Fruit fly (Drosophila melanogaster) whole organism, embryonic: ENCODE measurements around the gene CG6048.

ENCODE experiments used
- B-H1 ChIP-seq: fragments of 200-800 bp; sonication (Bioruptor generic); IDR thresholded peaks from 3 replicates; pipeline ENCODE4 v1.3.6; 2022; ENCODE audit warnings: missing biosample characterization, missing genetic modification characterization
- C15 ChIP-seq: fragments of 200-800 bp; sonication (Bioruptor generic); IDR thresholded peaks from 3 replicates; pipeline ENCODE4 v1.3.6; 2022; ENCODE audit warnings: missing biosample characterization, missing genetic modification characterization
- CG10209 ChIP-seq: fragments of 200-800 bp; sonication (Bioruptor generic); optimal IDR thresholded peaks from 3 replicates; lab custom pipeline; 2017; ENCODE audit warnings: missing biosample characterization, mild to moderate bottlenecking, missing genetic modification characterization, missing genetic modification reagents
- CG1024 ChIP-seq: fragments of 200-800 bp; sonication (Bioruptor generic); IDR thresholded peaks from 2 replicates; pipeline ENCODE4 v1.3.6; 2022; ENCODE audit warnings: missing biosample characterization, missing genetic modification characterization
- CG10543 ChIP-seq: fragments of 200-800 bp; sonication (Bioruptor generic); optimal IDR thresholded peaks from 3 replicates; lab custom pipeline; 2017; ENCODE audit warnings: missing biosample characterization, mild to moderate bottlenecking, missing genetic modification characterization, moderate library complexity
- CG12236 ChIP-seq: fragments of 200-800 bp; sonication (Bioruptor generic); optimal IDR thresholded peaks from 2 replicates; lab custom pipeline; 2016; ENCODE audit warnings: missing biosample characterization, missing genetic modification characterization
- CG13424 ChIP-seq: fragments of 200-800 bp; sonication (Bioruptor generic); optimal IDR thresholded peaks from 2 replicates; lab custom pipeline; 2019; ENCODE audit warnings: missing biosample characterization, mild to moderate bottlenecking, missing genetic modification characterization, moderate library complexity
- CG14441 ChIP-seq: fragments of 200-800 bp; sonication (Bioruptor generic); IDR thresholded peaks from 2 replicates; pipeline ENCODE4 v1.3.6; 2022; ENCODE audit warnings: missing biosample characterization, missing genetic modification characterization
- CG14710 ChIP-seq: fragments of 200-800 bp; sonication (Bioruptor generic); optimal IDR thresholded peaks from 3 replicates; lab custom pipeline; 2019; ENCODE audit warnings: missing biosample characterization, mild to moderate bottlenecking, missing genetic modification characterization, moderate library complexity
- CG16813 ChIP-seq: fragments of 200-800 bp; sonication (Bioruptor generic); IDR thresholded peaks from 3 replicates; pipeline ENCODE4 v1.3.6; 2022; ENCODE audit warnings: missing biosample characterization, missing genetic modification characterization; ENCODE audit not compliant: partially characterized antibody
- CG16815 ChIP-seq: fragments of 200-800 bp; sonication (Bioruptor generic); optimal IDR thresholded peaks from 3 replicates; lab custom pipeline; 2017; ENCODE audit warnings: missing biosample characterization, mild to moderate bottlenecking, missing genetic modification characterization
- CG17186 ChIP-seq: fragments of 200-800 bp; sonication (Bioruptor generic); optimal IDR thresholded peaks from 3 replicates; lab custom pipeline; 2017; ENCODE audit warnings: missing biosample characterization, missing genetic modification reagents, missing genetic modification characterization
- CG17385 ChIP-seq: fragments of 200-800 bp; sonication (Bioruptor generic); optimal IDR thresholded peaks from 3 replicates; lab custom pipeline; 2018; ENCODE audit warnings: missing biosample characterization, mild to moderate bottlenecking, missing genetic modification characterization
- CG1792 ChIP-seq: fragments of 200-800 bp; sonication (Bioruptor generic); optimal IDR thresholded peaks from 2 replicates; lab custom pipeline; 2016; ENCODE audit warnings: missing biosample characterization, missing genetic modification characterization
- CG31365 ChIP-seq: fragments of 200-800 bp; sonication (Bioruptor generic); optimal IDR thresholded peaks from 2 replicates; lab custom pipeline; 2018; ENCODE audit warnings: missing biosample characterization, mild to moderate bottlenecking, missing genetic modification characterization
- CG31441 ChIP-seq: fragments of 200-800 bp; sonication (Bioruptor generic); IDR thresholded peaks from 2 replicates; pipeline ENCODE4 v1.3.6; 2022; ENCODE audit warnings: missing biosample characterization, missing genetic modification characterization
- CG32767 ChIP-seq: fragments of 200-800 bp; sonication (Bioruptor generic); IDR thresholded peaks from 2 replicates; pipeline ENCODE4 v1.3.6; 2022; ENCODE audit warnings: missing biosample characterization, missing genetic modification characterization
- CG34422 ChIP-seq: fragments of 200-800 bp; sonication (Bioruptor generic); IDR thresholded peaks from 3 replicates; pipeline ENCODE4 v1.3.6; 2022; ENCODE audit warnings: missing biosample characterization, missing genetic modification characterization
- CG3847 ChIP-seq: fragments of 200-800 bp; sonication (Bioruptor generic); IDR thresholded peaks from 2 replicates; pipeline ENCODE4 v1.3.6; 2022; ENCODE audit warnings: missing biosample characterization, missing genetic modification characterization
- CG4820 ChIP-seq: fragments of 200-800 bp; sonication (Bioruptor generic); optimal IDR thresholded peaks from 3 replicates; lab custom pipeline; 2016; ENCODE audit warnings: missing biosample characterization, missing genetic modification characterization
- CrebB ChIP-seq: fragments of 200-800 bp; sonication (Bioruptor generic); optimal IDR thresholded peaks from 3 replicates; lab custom pipeline; 2018; ENCODE audit warnings: missing biosample characterization, mild to moderate bottlenecking, missing genetic modification characterization
- Dbx ChIP-seq: fragments of 200-800 bp; sonication (Bioruptor generic); IDR thresholded peaks from 3 replicates; pipeline ENCODE4 v1.3.6; 2022; ENCODE audit warnings: missing biosample characterization, missing genetic modification characterization
- Dfd ChIP-seq, 2 experiments: fragments of >200 bp; optimal IDR thresholded peaks; 2 replicates each; lab custom pipeline; 2017; ENCODE audit warnings: missing biosample characterization in 2 of 2, missing genetic modification characterization in 2 of 2
- E2f1 ChIP-seq: fragments of 200-800 bp; sonication (Bioruptor generic); IDR thresholded peaks from 2 replicates; pipeline ENCODE4 v1.3.6; 2022; ENCODE audit warnings: missing biosample characterization, missing genetic modification characterization
- Ets65A ChIP-seq: fragments of 200-800 bp; sonication (Bioruptor generic); peaks from one replicate; lab custom pipeline; 2016; ENCODE audit warnings: missing biosample characterization, missing genetic modification characterization
- MBD-R2 ChIP-seq: fragments of 200-800 bp; sonication (Bioruptor generic); IDR thresholded peaks from 2 replicates; pipeline ENCODE4 v1.3.6; 2022; ENCODE audit warnings: missing biosample characterization, missing genetic modification characterization
- Max ChIP-seq: fragments of 200-800 bp; sonication (Bioruptor generic); optimal IDR thresholded peaks from 2 replicates; lab custom pipeline; 2016; ENCODE audit warnings: missing biosample characterization, mild to moderate bottlenecking, missing genetic modification characterization
- Nf-YB ChIP-seq: fragments of 200-800 bp; sonication (Bioruptor generic); optimal IDR thresholded peaks from 3 replicates; lab custom pipeline; 2019; ENCODE audit warnings: missing biosample characterization, mild to moderate bottlenecking, missing genetic modification characterization, moderate library complexity
- Nf-YC ChIP-seq: fragments of 200-800 bp; optimal IDR thresholded peaks from 3 replicates; lab custom pipeline; 2019; ENCODE audit warnings: missing biosample characterization, mild to moderate bottlenecking, missing genetic modification characterization, moderate library complexity
- PHDP ChIP-seq: fragments of 200-800 bp; sonication (Bioruptor generic); optimal IDR thresholded peaks from 3 replicates; lab custom pipeline; 2018; ENCODE audit warnings: missing biosample characterization, mild to moderate bottlenecking, missing genetic modification characterization, moderate library complexity
- Sry-δ ChIP-seq: fragments of 200-800 bp; sonication (Bioruptor generic); optimal IDR thresholded peaks from 2 replicates; lab custom pipeline; 2016; ENCODE audit warnings: missing biosample characterization, missing genetic modification characterization
- Trl ChIP-seq, 3 experiments: fragments of >200 bp in 2 of 3; fragments of 200-800 bp in 1 of 3; sonication (Bioruptor generic) in 1 of 3; optimal IDR thresholded peaks; 2 replicates in 1 of 3; 3 replicates in 2 of 3; lab custom pipeline; 2016 to 2017; ENCODE audit warnings: missing biosample characterization in 1 of 3, missing genetic modification characterization in 1 of 3
- bab2 ChIP-seq: fragments of 200-800 bp; sonication (Bioruptor generic); optimal IDR thresholded peaks from 2 replicates; lab custom pipeline; 2016; ENCODE audit warnings: missing biosample characterization, missing genetic modification characterization
- dmrt11E ChIP-seq: fragments of 200-800 bp; sonication (Bioruptor generic); optimal IDR thresholded peaks from 3 replicates; lab custom pipeline; 2018; ENCODE audit warnings: missing biosample characterization, mild to moderate bottlenecking, missing genetic modification characterization, moderate library complexity
- dmrt99B ChIP-seq: fragments of 200-800 bp; sonication (Bioruptor generic); optimal IDR thresholded peaks from 2 replicates; lab custom pipeline; 2018; ENCODE audit warnings: missing biosample characterization, mild to moderate bottlenecking, missing genetic modification characterization, moderate library complexity
- ems ChIP-seq: fragments of 200-800 bp; sonication (Bioruptor generic); optimal IDR thresholded peaks from 3 replicates; lab custom pipeline; 2016; ENCODE audit warnings: missing biosample characterization, missing genetic modification characterization
- gcm ChIP-seq: fragments of 200-800 bp; sonication (Bioruptor generic); optimal IDR thresholded peaks from 2 replicates; lab custom pipeline; 2019; ENCODE audit warnings: missing biosample characterization, mild to moderate bottlenecking, missing genetic modification characterization, moderate library complexity
- hbn ChIP-seq: fragments of 200-800 bp; sonication (Bioruptor generic); IDR thresholded peaks from 2 replicates; pipeline ENCODE4 v1.3.6; 2022; ENCODE audit warnings: missing biosample characterization, missing genetic modification characterization; ENCODE audit not compliant: partially characterized antibody
- ind ChIP-seq: fragments of 200-800 bp; sonication (Bioruptor generic); optimal IDR thresholded peaks from 3 replicates; lab custom pipeline; 2016; ENCODE audit warnings: missing biosample characterization, missing genetic modification characterization
- kah ChIP-seq: fragments of 200-800 bp; sonication (Bioruptor generic); optimal IDR thresholded peaks from 2 replicates; lab custom pipeline; 2018; ENCODE audit warnings: missing biosample characterization, mild to moderate bottlenecking, missing genetic modification characterization
- ken ChIP-seq: fragments of 200-800 bp; sonication (Bioruptor generic); IDR thresholded peaks from 3 replicates; pipeline ENCODE4 v1.3.6; 2022; ENCODE audit warnings: missing biosample characterization, missing genetic modification characterization
- kni ChIP-seq: fragments of 200-800 bp; sonication (Bioruptor generic); optimal IDR thresholded peaks from 3 replicates; lab custom pipeline; 2017; ENCODE audit warnings: mild to moderate bottlenecking, missing biosample characterization, missing genetic modification reagents, missing genetic modification characterization
- lilli ChIP-seq: fragments of 200-800 bp; sonication (Bioruptor generic); optimal IDR thresholded peaks from 3 replicates; lab custom pipeline; 2016; ENCODE audit warnings: missing biosample characterization, missing genetic modification characterization
- maf-S ChIP-seq: fragments of 200-800 bp; sonication (Bioruptor generic); optimal IDR thresholded peaks from 2 replicates; lab custom pipeline; 2016; ENCODE audit warnings: missing biosample characterization, missing genetic modification characterization
- nmo ChIP-seq: fragments of 200-800 bp; sonication (Bioruptor generic); optimal IDR thresholded peaks from 2 replicates; lab custom pipeline; 2018; ENCODE audit warnings: missing biosample characterization, mild to moderate bottlenecking, missing genetic modification characterization, moderate library complexity
- phol ChIP-seq: fragments of 200-800 bp; sonication (Bioruptor generic); optimal IDR thresholded peaks from 3 replicates; lab custom pipeline; 2018; ENCODE audit warnings: missing biosample characterization, mild to moderate bottlenecking, missing genetic modification characterization, moderate library complexity
- pzg ChIP-seq: fragments of 200-800 bp; sonication (Bioruptor generic); optimal IDR thresholded peaks from 3 replicates; lab custom pipeline; 2018; ENCODE audit warnings: missing biosample characterization, mild to moderate bottlenecking, missing genetic modification characterization, moderate library complexity
- sc ChIP-seq, 3 experiments: fragments of >200 bp in 2 of 3; fragments of 200-800 bp in 1 of 3; sonication (Bioruptor generic) in 1 of 3; optimal IDR thresholded peaks; 2 replicates in 2 of 3; 3 replicates in 1 of 3; lab custom pipeline; 2017; ENCODE audit warnings: mild to moderate bottlenecking in 1 of 3, missing biosample characterization in 1 of 3, missing genetic modification characterization in 1 of 3, missing genetic modification reagents in 1 of 3
- sens ChIP-seq: fragments of 200-800 bp; sonication (Bioruptor generic); peaks from one replicate; lab custom pipeline; 2016; ENCODE audit warnings: missing biosample characterization, missing genetic modification characterization

Gene CG6048

dm6 chrX:5907916-5908315 is 44.4 kb upstream of the CG6048 start, which contains the start of gene CG12236 (continued):
- no peak for TF ChIP-seq PHDP (tag; lab: Kevin White, UChicago)
- TF ChIP-seq CG32767 (GFP tag; lab: Robert Waterston, UW): 0 out of 2 replicates have a peak, but pooled peaks have one; percentile 21
- TF ChIP-seq CG14710: peak; percentile 73
- TF ChIP-seq CG1024 (GFP tag; lab: Robert Waterston, UW): 0 out of 2 replicates have a peak, but pooled peaks have one; percentile 37
- TF ChIP-seq CG16813 (GFP tag; lab: Robert Waterston, UW): 0 out of 3 replicates have a peak, but pooled peaks have one; percentile 21
- TF ChIP-seq CrebB (tag; lab: Kevin White, UChicago): peak; percentile 62
- peak; percentile 47 for TF ChIP-seq CG14441 (GFP tag; lab: Robert Waterston, UW)
- TF ChIP-seq Ets65A (GFP tag; lab: Kevin White, UChicago): peak; percentile 95
- TF ChIP-seq CG4820: no peak
- TF ChIP-seq CG17186 (GFP tag; lab: Kevin White, UChicago): peak; percentile 85
- TF ChIP-seq Nf-YB (GFP tag; lab: Kevin White, UChicago): peak; percentile 23
- no peak for TF ChIP-seq ems (GFP tag; lab: Kevin White, UChicago)
- no peak for TF ChIP-seq gcm (GFP tag; lab: Kevin White, UChicago)
- peak; percentile 29 for TF ChIP-seq dmrt11E (tag; lab: Kevin White, UChicago)
- peak; percentile 66 for TF ChIP-seq nmo (GFP tag; lab: Kevin White, UChicago)
- TF ChIP-seq CG31441 (GFP tag; lab: Robert Waterston, UW): no peak; the same call in 1 of the 2 replicates
- no peak for TF ChIP-seq CG16815 (GFP tag; lab: Kevin White, UChicago)
- peak; percentile 31 for TF ChIP-seq ind
- TF ChIP-seq Nf-YC (tag; lab: Kevin White, UChicago): peak; percentile 47
- TF ChIP-seq CG31365: peak; percentile 9
- TF ChIP-seq kah (GFP tag; lab: Kevin White, UChicago): peak; percentile 59
- TF ChIP-seq lilli (GFP tag; lab: Kevin White, UChicago): peak; percentile 49
- peak; percentile 100 for TF ChIP-seq phol (tag; lab: Kevin White, UChicago)
- peak; percentile 47; the same call in 1 of the 3 replicates for TF ChIP-seq ken (GFP tag; lab: Robert Waterston, UW)
- TF ChIP-seq Dbx (GFP tag; lab: Robert Waterston, UW): peak; percentile 71; the same call in 2 of the 3 replicates
- TF ChIP-seq Dfd (GFP tag; optimal IDR thresholded peaks at IDR 0.05; lab: Kevin White, UChicago): no peak
- peak; percentile 48 for TF ChIP-seq CG10543
- peak; percentile 21 for TF ChIP-seq CG13424 (tag; lab: Kevin White, UChicago)
- peak; percentile 25 for TF ChIP-seq maf-S (GFP tag; lab: Kevin White, UChicago)
- peak; percentile 20 for TF ChIP-seq Max (GFP tag; lab: Kevin White, UChicago)
- TF ChIP-seq pzg: peak; percentile 97
- TF ChIP-seq CG12236 (GFP tag; lab: Kevin White, UChicago): peak; percentile 20
- no peak for TF ChIP-seq dmrt99B (tag; lab: Kevin White, UChicago)
- no peak for TF ChIP-seq Trl (optimal IDR thresholded peaks at IDR 0.05; lab: Kevin White, UChicago)
- TF ChIP-seq Trl (GFP tag; optimal IDR thresholded peaks at IDR 0.05; lab: Kevin White, UChicago): peak; percentile 49
- 0 out of 2 replicates have a peak, but pooled peaks have one; percentile 14 for TF ChIP-seq hbn
- peak; percentile 85 for TF ChIP-seq sens (GFP tag; lab: Kevin White, UChicago)
- TF ChIP-seq B-H1 (GFP tag; lab: Robert Waterston, UW): no peak
- TF ChIP-seq CG10209 (GFP tag; lab: Kevin White, UChicago): peak; percentile 40
- no peak for TF ChIP-seq sc (optimal IDR thresholded peaks at IDR 0.05; lab: Kevin White, UChicago)
- TF ChIP-seq sc (GFP tag; optimal IDR thresholded peaks at IDR 0.05; lab: Kevin White, UChicago): no peak
- peak; percentile 88 for TF ChIP-seq MBD-R2 (GFP tag; lab: Robert Waterston, UW)
- TF ChIP-seq CG17385 (GFP tag; lab: Kevin White, UChicago): peak; percentile 40
- TF ChIP-seq CG3847: peak; percentile 83
- peak; percentile 69 for TF ChIP-seq Sry-δ (GFP tag; lab: Kevin White, UChicago)
- no peak for TF ChIP-seq CG1792 (GFP tag; lab: Kevin White, UChicago)
- TF ChIP-seq C15 (GFP tag; lab: Robert Waterston, UW): no peak
- peak; percentile 0 for TF ChIP-seq bab2 (GFP tag; lab: Kevin White, UChicago)
- TF ChIP-seq CG34422: peak; percentile 69
- TF ChIP-seq E2f1 (GFP tag; lab: Robert Waterston, UW): peak; percentile 28; the same call in 1 of the 2 replicates
- peak; percentile 63 for TF ChIP-seq kni
